Fruit fly (Drosophila melanogaster): ENCODE data around the gene rudhira.

Gene rudhira

dm6 chrX:11857522-11858438 lies 41.1 kb downstream of the rudhira start (continued):
- TF ChIP-seq jigr1 (GFP tag; IDR thresholded peaks at IDR 0.05), result peak; percentile 75; the same call in 2 of the 3 replicates
- TF ChIP-seq CG16813 (GFP tag; IDR thresholded peaks at IDR 0.05; ENCODE audit: partially characterized antibody), result no peak
- TF ChIP-seq CG13424 (tag; optimal IDR thresholded peaks at IDR 0.05), result peak; percentile 77
- TF ChIP-seq bcd (GFP tag; optimal IDR thresholded peaks at IDR 0.05), result peak; percentile 64
- no peak for TF ChIP-seq lbe (GFP tag; optimal IDR thresholded peaks at IDR 0.05)
- TF ChIP-seq tin (GFP tag; optimal IDR thresholded peaks at IDR 0.05), result peak; percentile 60
- peak; percentile 1 for TF ChIP-seq HLH54F (GFP tag; optimal IDR thresholded peaks at IDR 0.05)
- TF ChIP-seq CG9609 (GFP tag; optimal IDR thresholded peaks at IDR 0.05), result peak; percentile 11
- TF ChIP-seq Nf-YA (GFP tag; IDR thresholded peaks at IDR 0.05), result peak; percentile 41; the same call in 1 of the 2 replicates
- no peak for TF ChIP-seq sna (GFP tag; IDR thresholded peaks at IDR 0.05; ENCODE audit: partially characterized antibody)
- TF ChIP-seq CG18262 (tag; optimal IDR thresholded peaks at IDR 0.05), result peak; percentile 90
- peak; percentile 22 for TF ChIP-seq CG12236 (GFP tag; optimal IDR thresholded peaks at IDR 0.05)
- TF ChIP-seq repo (GFP tag; optimal IDR thresholded peaks at IDR 0.05), result no peak
- TF ChIP-seq CG2678 (tag; optimal IDR thresholded peaks at IDR 0.05), result peak; percentile 86
- no peak for TF ChIP-seq MESR4 (GFP tag; optimal IDR thresholded peaks at IDR 0.05)
- TF ChIP-seq CoRest (tag; optimal IDR thresholded peaks at IDR 0.05), result peak; percentile 72
- TF ChIP-seq CG3995 (GFP tag; optimal IDR thresholded peaks at IDR 0.05), result no peak
- peak; percentile 41 for TF ChIP-seq Max (GFP tag; optimal IDR thresholded peaks at IDR 0.05)
- TF ChIP-seq sens-2 (GFP tag; IDR thresholded peaks at IDR 0.05), result peak; percentile 57
- no peak for TF ChIP-seq bigmax (GFP tag; optimal IDR thresholded peaks at IDR 0.05)
- peak; percentile 34 for TF ChIP-seq CG10654 (GFP tag; optimal IDR thresholded peaks at IDR 0.05)
- peak; percentile 77 for TF ChIP-seq CG10979 (tag; optimal IDR thresholded peaks at IDR 0.05)
- peak; percentile 40 for TF ChIP-seq CG17802 (tag; optimal IDR thresholded peaks at IDR 0.05)
- TF ChIP-seq pita (GFP tag; optimal IDR thresholded peaks at IDR 0.05), result no peak
- TF ChIP-seq B-H2 (GFP tag; optimal IDR thresholded peaks at IDR 0.05), result no peak
- peak; percentile 78 for TF ChIP-seq crc (GFP tag; optimal IDR thresholded peaks at IDR 0.05)
- TF ChIP-seq CG17385 (GFP tag; optimal IDR thresholded peaks at IDR 0.05), result peak; percentile 70
- TF ChIP-seq cwo (GFP tag; optimal IDR thresholded peaks at IDR 0.05), result peak; percentile 46
- peak in 1 of 2 experiments; percentile 81 for TF ChIP-seq Hr51 (GFP tag; optimal IDR thresholded peaks at IDR 0.05)
- TF ChIP-seq Usf (GFP tag; optimal IDR thresholded peaks at IDR 0.05), result peak; percentile 69
- no peak for TF ChIP-seq CG13287 (GFP tag; IDR thresholded peaks at IDR 0.05; ENCODE audit: partially characterized antibody)
- peak; percentile 58 for TF ChIP-seq jing (GFP tag; optimal IDR thresholded peaks at IDR 0.05)
- TF ChIP-seq NC2α (GFP tag; optimal IDR thresholded peaks at IDR 0.05), result no peak
- TF ChIP-seq Ptx1 (GFP tag; IDR thresholded peaks at IDR 0.05), result peak; percentile 89
- TF ChIP-seq CG14441 (GFP tag; IDR thresholded peaks at IDR 0.05), result peak; percentile 86
- TF ChIP-seq toy (GFP tag; IDR thresholded peaks at IDR 0.05), result no peak
- TF ChIP-seq CG14014 (GFP tag; IDR thresholded peaks at IDR 0.05), result peak; percentile 88
- TF ChIP-seq CG7839 (tag; optimal IDR thresholded peaks at IDR 0.05), result peak; percentile 91
- TF ChIP-seq ap (GFP tag; IDR thresholded peaks at IDR 0.05), result peak; percentile 61; the same call in 1 of the 2 replicates
- TF ChIP-seq nau (GFP tag; optimal IDR thresholded peaks at IDR 0.05), result no peak
- TF ChIP-seq trem (tag; optimal IDR thresholded peaks at IDR 0.05), result peak; percentile 33
- peak; percentile 54 for TF ChIP-seq gro (GFP tag; optimal IDR thresholded peaks at IDR 0.05)
- TF ChIP-seq Doc2 (GFP tag; IDR thresholded peaks at IDR 0.05), result peak; percentile 56; the same call in 1 of the 2 replicates
- TF ChIP-seq sug (tag; optimal IDR thresholded peaks at IDR 0.05), result peak; percentile 60
- TF ChIP-seq Optix (GFP tag; IDR thresholded peaks at IDR 0.05), result peak; percentile 58; the same call in 1 of the 3 replicates
- TF ChIP-seq Drgx (GFP tag; IDR thresholded peaks at IDR 0.05), result peak; percentile 96
- peak; percentile 71 for TF ChIP-seq Ada2b (GFP tag; IDR thresholded peaks at IDR 0.05)
- no peak for TF ChIP-seq CG5953 (GFP tag; IDR thresholded peaks at IDR 0.05)

Data from whole organism, embryonic.